Fruit fly (Drosophila melanogaster) whole organism, embryonic: ENCODE results near the gene CG33107.

Source experiments
- Ada2b ChIP-seq: fragments of 200-800 bp; sonication (Bioruptor generic); IDR thresholded peaks from 2 replicates; pipeline ENCODE4 v1.3.6; 2022; ENCODE audit warnings: missing biosample characterization, missing genetic modification characterization
- Atf6 ChIP-seq: fragments of 200-800 bp; sonication (Bioruptor generic); IDR thresholded peaks from 2 replicates; pipeline ENCODE4 v1.3.6; 2022; ENCODE audit warnings: missing biosample characterization, missing genetic modification characterization
- CG11085 ChIP-seq: fragments of 200-800 bp; sonication (Bioruptor generic); IDR thresholded peaks from 2 replicates; pipeline ENCODE4 v1.3.6; 2022; ENCODE audit warnings: missing biosample characterization, missing genetic modification characterization
- CG11723 ChIP-seq: fragments of 200-800 bp; sonication (Bioruptor generic); optimal IDR thresholded peaks from 2 replicates; lab custom pipeline; 2017; ENCODE audit warnings: missing biosample characterization, mild to moderate bottlenecking, missing genetic modification characterization
- CG13123 ChIP-seq: fragments of 200-800 bp; sonication (Bioruptor generic); optimal IDR thresholded peaks from 2 replicates; lab custom pipeline; 2016; ENCODE audit warnings: missing biosample characterization, missing genetic modification characterization
- CG15269 ChIP-seq: fragments of 200-800 bp; sonication (Bioruptor generic); optimal IDR thresholded peaks from 2 replicates; lab custom pipeline; 2018; ENCODE audit warnings: missing biosample characterization, mild to moderate bottlenecking, missing genetic modification characterization, moderate library complexity
- CG15601 ChIP-seq: fragments of 200-800 bp; sonication (Bioruptor generic); optimal IDR thresholded peaks from 3 replicates; lab custom pipeline; 2019; ENCODE audit warnings: missing biosample characterization, mild to moderate bottlenecking, missing genetic modification characterization, moderate library complexity
- CG16863 ChIP-seq: fragments of 200-800 bp; sonication (Bioruptor generic); optimal IDR thresholded peaks from 3 replicates; lab custom pipeline; 2016; ENCODE audit warnings: missing biosample characterization, missing genetic modification characterization
- CG17328 ChIP-seq: fragments of 200-800 bp; sonication (Bioruptor generic); IDR thresholded peaks from 2 replicates; pipeline ENCODE4 v1.3.6; 2022; ENCODE audit warnings: missing biosample characterization, missing genetic modification characterization
- CG17361 ChIP-seq: fragments of 200-800 bp; sonication (Bioruptor generic); IDR thresholded peaks from 3 replicates; pipeline ENCODE4 v1.3.6; 2022; ENCODE audit warnings: missing biosample characterization, missing genetic modification characterization
- CG1832 ChIP-seq: fragments of 200-800 bp; sonication (Bioruptor generic); optimal IDR thresholded peaks from 2 replicates; lab custom pipeline; 2017; ENCODE audit warnings: missing biosample characterization, mild to moderate bottlenecking, missing genetic modification characterization, inconsistent platforms
- CG18599 ChIP-seq: fragments of 200-800 bp; sonication (Bioruptor generic); optimal IDR thresholded peaks from 3 replicates; lab custom pipeline; 2017; ENCODE audit warnings: missing biosample characterization, missing genetic modification characterization, mild to moderate bottlenecking, moderate library complexity, missing genetic modification reagents
- CG18764 ChIP-seq: fragments of 200-800 bp; sonication (Bioruptor generic); optimal IDR thresholded peaks from 3 replicates; lab custom pipeline; 2016; ENCODE audit warnings: missing biosample characterization, missing genetic modification characterization
- CG2129 ChIP-seq: fragments of 200-800 bp; sonication (Bioruptor generic); IDR thresholded peaks from 2 replicates; pipeline ENCODE4 v1.3.6; 2022; ENCODE audit warnings: missing biosample characterization, missing genetic modification characterization; ENCODE audit not compliant: partially characterized antibody
- CG33557 ChIP-seq: fragments of 200-800 bp; sonication (Bioruptor generic); optimal IDR thresholded peaks from 2 replicates; lab custom pipeline; 2019; ENCODE audit warnings: missing biosample characterization, mild to moderate bottlenecking, missing genetic modification characterization, moderate library complexity
- CG3838 ChIP-seq: fragments of 200-800 bp; sonication (Bioruptor generic); optimal IDR thresholded peaks from 3 replicates; lab custom pipeline; 2016; ENCODE audit warnings: missing biosample characterization, missing genetic modification characterization
- CG8478 ChIP-seq: fragments of >200 bp; optimal IDR thresholded peaks from 2 replicates; lab custom pipeline; 2018
- CG9876 ChIP-seq: fragments of 200-800 bp; sonication (Bioruptor generic); optimal IDR thresholded peaks from 2 replicates; lab custom pipeline; 2016; ENCODE audit warnings: missing biosample characterization, missing genetic modification characterization
- CTCF ChIP-seq: fragments of 200-800 bp; sonication (Bioruptor generic); optimal IDR thresholded peaks from 2 replicates; lab custom pipeline; 2017; ENCODE audit warnings: missing biosample characterization, mild to moderate bottlenecking, missing genetic modification characterization, moderate library complexity
- Camta ChIP-seq: fragments of 200-800 bp; sonication (Bioruptor generic); optimal IDR thresholded peaks from 2 replicates; lab custom pipeline; 2016; ENCODE audit warnings: missing biosample characterization, missing genetic modification characterization
- Dad ChIP-seq: fragments of 200-800 bp; sonication (Bioruptor generic); optimal IDR thresholded peaks from 3 replicates; lab custom pipeline; 2016; ENCODE audit warnings: missing biosample characterization, missing genetic modification characterization
- Dip2 ChIP-seq: fragments of 200-800 bp; sonication (Bioruptor generic); IDR thresholded peaks from 2 replicates; pipeline ENCODE4 v1.3.6; 2022; ENCODE audit warnings: missing biosample characterization, missing genetic modification characterization
- Doc3 ChIP-seq: fragments of 200-800 bp; sonication (Bioruptor generic); IDR thresholded peaks from 3 replicates; pipeline ENCODE4 v1.3.6; 2022; ENCODE audit warnings: missing biosample characterization, missing genetic modification characterization; ENCODE audit not compliant: partially characterized antibody
- Dp ChIP-seq: fragments of 200-800 bp; sonication (Bioruptor generic); optimal IDR thresholded peaks from 2 replicates; lab custom pipeline; 2018; ENCODE audit warnings: missing biosample characterization, mild to moderate bottlenecking, missing genetic modification characterization, moderate library complexity
- Hr51 ChIP-seq, 2 experiments: fragments of 200-800 bp; sonication (Bioruptor generic); optimal IDR thresholded peaks; 2 replicates in 1 of 2; 3 replicates in 1 of 2; lab custom pipeline; 2016 to 2018; ENCODE audit warnings: missing biosample characterization in 2 of 2, missing genetic modification characterization in 2 of 2, mild to moderate bottlenecking in 1 of 2, moderate library complexity in 1 of 2
- Lhr ChIP-seq: fragments of 200-800 bp; sonication (Bioruptor generic); optimal IDR thresholded peaks from 3 replicates; lab custom pipeline; 2017; ENCODE audit warnings: mild to moderate bottlenecking, missing biosample characterization, missing genetic modification reagents, missing genetic modification characterization
- NFAT ChIP-seq: fragments of 200-800 bp; sonication (Bioruptor generic); IDR thresholded peaks from 2 replicates; pipeline ENCODE4 v1.3.6; 2022; ENCODE audit warnings: missing biosample characterization, missing genetic modification characterization
- Nf-YB ChIP-seq: fragments of 200-800 bp; sonication (Bioruptor generic); optimal IDR thresholded peaks from 3 replicates; lab custom pipeline; 2019; ENCODE audit warnings: missing biosample characterization, mild to moderate bottlenecking, missing genetic modification characterization, moderate library complexity
- Ptx1 ChIP-seq: fragments of 200-800 bp; sonication (Bioruptor generic); IDR thresholded peaks from 2 replicates; pipeline ENCODE4 v1.3.6; 2022; ENCODE audit warnings: missing biosample characterization, missing genetic modification characterization
- Xbp1 ChIP-seq: fragments of 200-800 bp; sonication (Bioruptor generic); optimal IDR thresholded peaks from 3 replicates; lab custom pipeline; 2016; ENCODE audit warnings: missing biosample characterization, mild to moderate bottlenecking, missing genetic modification characterization
- ab ChIP-seq: fragments of 200-800 bp; sonication (Bioruptor generic); optimal IDR thresholded peaks from 2 replicates; lab custom pipeline; 2016; ENCODE audit warnings: missing biosample characterization, missing genetic modification characterization
- amos ChIP-seq: fragments of 200-800 bp; sonication (Bioruptor generic); IDR thresholded peaks from 2 replicates; pipeline ENCODE4 v1.3.6; 2022; ENCODE audit warnings: missing biosample characterization, missing genetic modification characterization; ENCODE audit not compliant: partially characterized antibody
- ash1 ChIP-seq: fragments of 200-800 bp; sonication (Bioruptor generic); optimal IDR thresholded peaks from 2 replicates; lab custom pipeline; 2018; ENCODE audit warnings: missing biosample characterization, mild to moderate bottlenecking, missing genetic modification characterization
- br ChIP-seq: fragments of >200 bp; optimal IDR thresholded peaks from 2 replicates; lab custom pipeline; 2017
- dimm ChIP-seq: fragments of 200-800 bp; sonication (Bioruptor generic); IDR thresholded peaks from 2 replicates; pipeline ENCODE4 v1.3.6; 2022; ENCODE audit warnings: missing biosample characterization, missing genetic modification characterization
- fd3F ChIP-seq: fragments of 200-800 bp; sonication (Bioruptor generic); optimal IDR thresholded peaks from 2 replicates; lab custom pipeline; 2018; ENCODE audit warnings: missing biosample characterization, mild to moderate bottlenecking, missing genetic modification characterization, moderate library complexity
- gem ChIP-seq: fragments of 200-800 bp; sonication (Bioruptor generic); optimal IDR thresholded peaks from 2 replicates; lab custom pipeline; 2019; ENCODE audit warnings: missing biosample characterization, mild to moderate bottlenecking, missing genetic modification characterization, moderate library complexity
- gsb ChIP-seq: fragments of 200-800 bp; sonication (Bioruptor generic); IDR thresholded peaks from 2 replicates; pipeline ENCODE4 v1.3.6; 2022; ENCODE audit warnings: missing biosample characterization, missing genetic modification characterization
- hb ChIP-seq: fragments of 200-800 bp; sonication (Bioruptor generic); IDR thresholded peaks from 3 replicates; pipeline ENCODE4 v1.3.6; 2022; ENCODE audit warnings: missing biosample characterization, missing genetic modification characterization; ENCODE audit not compliant: partially characterized antibody
- insv ChIP-seq, 2 experiments: fragments of 200-800 bp; sonication (Bioruptor generic); optimal IDR thresholded peaks; 3 replicates each; lab custom pipeline; 2016 to 2018; ENCODE audit warnings: missing biosample characterization in 2 of 2, missing genetic modification characterization in 2 of 2
- kni ChIP-seq: fragments of 200-800 bp; sonication (Bioruptor generic); optimal IDR thresholded peaks from 3 replicates; lab custom pipeline; 2017; ENCODE audit warnings: mild to moderate bottlenecking, missing biosample characterization, missing genetic modification reagents, missing genetic modification characterization
- nerfin-1 ChIP-seq: fragments of 200-800 bp; sonication (Bioruptor generic); optimal IDR thresholded peaks from 3 replicates; lab custom pipeline; 2019; ENCODE audit warnings: missing biosample characterization, mild to moderate bottlenecking, missing genetic modification characterization, moderate library complexity
- sens-2 ChIP-seq: fragments of 200-800 bp; sonication (Bioruptor generic); IDR thresholded peaks from 2 replicates; pipeline ENCODE4 v1.3.6; 2022; ENCODE audit warnings: missing biosample characterization, missing genetic modification characterization
- seq ChIP-seq: fragments of 200-800 bp; sonication (Bioruptor generic); IDR thresholded peaks from 2 replicates; pipeline ENCODE4 v1.3.6; 2022; ENCODE audit warnings: missing biosample characterization, missing genetic modification characterization
- sob ChIP-seq: fragments of 200-800 bp; sonication (Bioruptor generic); IDR thresholded peaks from 2 replicates; pipeline ENCODE4 v1.3.6; 2022; ENCODE audit warnings: missing biosample characterization, missing genetic modification characterization
- sqz ChIP-seq: fragments of 200-800 bp; sonication (Bioruptor generic); optimal IDR thresholded peaks from 3 replicates; lab custom pipeline; 2018; ENCODE audit warnings: missing biosample characterization, mild to moderate bottlenecking, missing genetic modification characterization
- tll ChIP-seq, 2 experiments: fragments of 200-800 bp in 1 of 2; fragments of >200 bp in 1 of 2; sonication (Bioruptor generic) in 1 of 2; optimal IDR thresholded peaks; 2 replicates each; lab custom pipeline; 2017 to 2019; ENCODE audit warnings: missing biosample characterization in 2 of 2, missing genetic modification characterization in 2 of 2, mild to moderate bottlenecking in 1 of 2, moderate library complexity in 1 of 2
- tup ChIP-seq: fragments of 200-800 bp; sonication (Bioruptor generic); optimal IDR thresholded peaks from 2 replicates; lab custom pipeline; 2016; ENCODE audit warnings: missing biosample characterization, mild to moderate bottlenecking, missing genetic modification characterization, moderate library complexity
- z ChIP-seq: fragments of 200-800 bp; sonication (Bioruptor generic); IDR thresholded peaks from 3 replicates; pipeline ENCODE4 v1.3.6; 2022; ENCODE audit warnings: missing biosample characterization, missing genetic modification characterization

CG33107 gene

DNA sequence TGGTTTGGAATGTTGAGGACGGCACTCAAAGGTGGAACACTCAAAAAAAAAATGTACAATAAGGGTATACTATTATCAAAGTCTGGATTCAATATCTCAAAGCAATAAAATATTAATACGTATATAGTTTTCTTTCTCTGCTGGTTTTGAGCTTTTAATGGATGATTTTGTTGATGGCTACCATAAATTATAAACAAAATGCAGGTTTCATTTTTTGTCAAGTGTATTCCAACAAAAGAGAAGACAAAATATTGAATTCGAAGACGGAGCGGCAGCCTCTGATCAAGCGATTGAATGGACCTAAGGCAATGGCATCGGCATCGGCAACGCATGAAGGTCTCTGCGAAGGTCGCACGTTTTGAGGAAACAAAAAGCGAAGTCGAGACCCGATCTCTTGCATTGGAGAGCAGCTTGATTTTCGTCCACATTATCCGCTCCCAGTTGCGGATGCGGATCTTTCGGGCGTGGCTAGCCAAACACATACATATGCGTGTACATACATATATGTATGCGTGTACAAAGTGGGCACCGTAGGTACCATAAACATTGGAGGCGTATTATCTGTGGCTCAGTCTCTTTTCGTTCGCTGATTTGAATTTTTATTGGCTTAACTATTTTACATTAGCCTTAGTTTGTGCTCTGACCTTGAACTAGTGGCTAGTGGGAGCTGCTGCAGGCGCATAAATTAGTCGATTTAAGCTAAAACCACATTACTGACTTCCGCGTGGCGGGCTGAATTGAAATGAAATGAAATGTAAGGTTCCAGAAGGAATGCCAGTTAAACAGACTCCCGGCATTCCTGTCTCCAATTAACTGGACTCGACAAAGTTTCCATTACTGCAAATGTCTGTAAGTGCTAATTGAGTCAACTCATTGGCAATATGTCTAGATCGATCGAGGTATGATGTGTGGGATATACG is 47.8 kb downstream of the CG33107 start (continued):
- TF ChIP-seq NFAT (GFP tag; lab: Robert Waterston, UW) (no peak), sob (no peak), CG9876 (GFP tag; lab: Kevin White, UChicago) (no peak), amos (GFP tag; lab: Robert Waterston, UW) (no peak), Doc3 (GFP tag; lab: Robert Waterston, UW) (no peak), br (no peak), CG18599 (GFP tag; lab: Kevin White, UChicago) (peak; percentile 37), Nf-YB (GFP tag; lab: Kevin White, UChicago) (no peak), Ada2b (GFP tag; lab: Robert Waterston, UW) (peak; percentile 33; the same call in 1 of the 2 replicates), CG17328 (no peak), Dad (GFP tag; lab: Kevin White, UChicago) (no peak), CG11723 (GFP tag; lab: Kevin White, UChicago) (no peak), fd3F (GFP tag; lab: Kevin White, UChicago) (no peak), CG15269 (peak; percentile 79), tup (GFP tag; lab: Kevin White, UChicago) (no peak), CG1832 (GFP tag; lab: Kevin White, UChicago) (no peak), Hr51 (GFP tag; optimal IDR thresholded peaks at IDR 0.05; lab: Kevin White, UChicago) (peak in 1 of 2 experiments; percentile 77), gem (tag; lab: Kevin White, UChicago) (peak; percentile 74), Dp (GFP tag; lab: Kevin White, UChicago) (no peak), CG33557 (GFP tag; lab: Kevin White, UChicago) (no peak), sens-2 (GFP tag; lab: Robert Waterston, UW) (0 out of 2 replicates have a peak, but pooled peaks have one; percentile 28), gsb (GFP tag; lab: Robert Waterston, UW) (no peak), CG3838 (no peak), kni (GFP tag; lab: Kevin White, UChicago) (no peak), Ptx1 (GFP tag; lab: Robert Waterston, UW) (peak; percentile 66), CG18764 (GFP tag; lab: Kevin White, UChicago) (no peak), ash1 (GFP tag; lab: Kevin White, UChicago) (no peak), CG11085 (GFP tag; lab: Robert Waterston, UW) (no peak), z (GFP tag; lab: Robert Waterston, UW) (no peak), CG13123 (GFP tag; lab: Kevin White, UChicago) (no peak), Xbp1 (GFP tag; lab: Kevin White, UChicago) (peak; percentile 44), CG17361 (GFP tag; lab: Robert Waterston, UW) (0 out of 3 replicates have a peak, but pooled peaks have one; percentile 49), sqz (GFP tag; lab: Kevin White, UChicago) (peak; percentile 10), ab (GFP tag; lab: Kevin White, UChicago) (no peak), Lhr (GFP tag; lab: Kevin White, UChicago) (no peak), dimm (GFP tag; lab: Robert Waterston, UW) (no peak), Camta (GFP tag; lab: Kevin White, UChicago) (no peak), CG2129 (GFP tag; lab: Robert Waterston, UW) (no peak), CG8478 (lab: Kevin White, UChicago) (no peak), insv (GFP tag; optimal IDR thresholded peaks at IDR 0.05; lab: Kevin White, UChicago) (no peak), nerfin-1 (tag; lab: Kevin White, UChicago) (no peak), CTCF (no peak), Dip2 (no peak), seq (GFP tag; lab: Robert Waterston, UW) (no peak), CG15601 (peak; percentile 20), hb (GFP tag; lab: Robert Waterston, UW) (no peak), tll (GFP tag; optimal IDR thresholded peaks at IDR 0.05; lab: Kevin White, UChicago) (no peak), CG16863 (GFP tag; lab: Kevin White, UChicago) (no peak), Atf6 (peak; percentile 32; the same call in 1 of the 2 replicates)
